Worm (Caenorhabditis elegans) whole organism, late embryonic: ENCODE measurements around the gene nstp-6.

Experiments
- ceh-14 ChIP-seq: sonication (generic microtip); optimal IDR thresholded peaks from 2 replicates; lab custom pipeline; 2016; ENCODE audit warnings: missing genotype, missing genetic modification characterization, missing compliant biosample characterization
- ceh-19 ChIP-seq: fragments of 200-800 bp; sonication (Bioruptor generic); optimal IDR thresholded peaks from 2 replicates; lab custom pipeline; 2018; ENCODE audit warnings: mild to moderate bottlenecking, missing genetic modification characterization, missing compliant biosample characterization
- ceh-31 ChIP-seq: sonication (generic microtip); optimal IDR thresholded peaks from 2 replicates; lab custom pipeline; 2016; ENCODE audit warnings: missing genetic modification characterization, missing compliant biosample characterization
- dve-1 ChIP-seq: sonication (generic microtip); optimal IDR thresholded peaks from 2 replicates; lab custom pipeline; 2017; ENCODE audit warnings: antibody characterized with exemption, mild to moderate bottlenecking, missing genetic modification characterization, missing compliant biosample characterization
- fax-1 ChIP-seq: sonication (generic microtip); optimal IDR thresholded peaks from 2 replicates; lab custom pipeline; 2016; ENCODE audit warnings: missing genotype, missing genetic modification characterization, missing compliant biosample characterization
- hlh-30 ChIP-seq: sonication (generic microtip); optimal IDR thresholded peaks from 2 replicates; lab custom pipeline; 2017; ENCODE audit warnings: antibody characterized with exemption, missing genetic modification characterization, missing compliant biosample characterization; ENCODE audit not compliant: insufficient read depth
- rnt-1 ChIP-seq: sonication (generic microtip); optimal IDR thresholded peaks from 2 replicates; lab custom pipeline; 2016; ENCODE audit warnings: missing genetic modification characterization, missing compliant biosample characterization

ce11 chrIV:3514467-3514866, 32.9 kb downstream of the nstp-6 start, which contains the start of gene tsg-101:
- no peak for TF ChIP-seq hlh-30
- TF ChIP-seq ceh-14, result no peak
- TF ChIP-seq rnt-1, result no peak
- TF ChIP-seq ceh-31, result no peak
- TF ChIP-seq dve-1 (tag; lab: Kevin White, UChicago), result no peak
- no peak for TF ChIP-seq ceh-19 (GFP tag; lab: Kevin White, UChicago)
- TF ChIP-seq fax-1 (tag; lab: Kevin White, UChicago), result no peak
